Fruit fly (Drosophila melanogaster): ENCODE measurements around the gene bocks.

Gene bocks

DNA sequence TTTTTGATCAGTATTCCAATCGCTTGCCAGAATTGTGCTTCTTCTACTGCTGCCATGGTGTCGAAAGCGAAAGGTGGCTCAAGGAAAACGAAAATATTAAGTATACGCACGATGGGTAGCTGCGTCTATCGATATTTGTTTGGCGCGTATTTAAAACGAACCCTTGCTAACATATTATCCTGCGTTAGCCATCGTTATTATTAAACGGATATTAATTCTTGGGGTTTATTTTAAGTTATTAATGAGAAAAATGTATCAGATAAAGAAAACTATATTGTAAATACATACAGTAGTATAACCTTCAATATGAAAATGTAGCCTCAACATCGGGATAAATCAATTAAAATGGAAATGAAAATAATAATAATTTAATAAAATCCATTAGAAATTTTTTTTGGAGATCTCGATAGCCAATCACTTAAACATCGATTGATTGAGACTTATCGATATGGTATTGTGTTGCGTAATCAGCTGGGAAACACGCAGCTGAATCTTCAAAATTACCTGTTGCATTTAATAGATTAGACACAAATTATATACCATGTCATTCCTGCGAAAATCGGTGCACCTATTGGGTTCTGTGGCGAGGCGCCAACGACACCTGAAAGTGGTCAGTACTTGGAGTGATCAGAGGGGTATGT is 35.3 kb downstream of the bocks start, which contains the start of the genes CG9386 and BckdhA (continued):
- TF ChIP-seq CG2120 (GFP tag; optimal IDR thresholded peaks at IDR 0.05) (peak; percentile 81), Six4 (GFP tag; optimal IDR thresholded peaks at IDR 0.05) (no peak), HLH4C (GFP tag; IDR thresholded peaks at IDR 0.05; ENCODE audit: partially characterized antibody) (peak; percentile 74), sd (tag; optimal IDR thresholded peaks at IDR 0.05) (peak; percentile 6), CG10565 (GFP tag; optimal IDR thresholded peaks at IDR 0.05) (no peak), NFAT (GFP tag; IDR thresholded peaks at IDR 0.05) (peak; percentile 76), sna (GFP tag; IDR thresholded peaks at IDR 0.05; ENCODE audit: partially characterized antibody) (no peak; the same call in none of the 2 replicates), Hand (GFP tag; optimal IDR thresholded peaks at IDR 0.05) (no peak), pnt (GFP tag; optimal IDR thresholded peaks at IDR 0.05) (peak; percentile 34), ind (GFP tag; optimal IDR thresholded peaks at IDR 0.05) (peak; percentile 52), Nf-YC (tag; optimal IDR thresholded peaks at IDR 0.05) (peak; percentile 62), twi (tag; optimal IDR thresholded peaks at IDR 0.05) (no peak), Mes4 (GFP tag; optimal IDR thresholded peaks at IDR 0.05) (no peak), CG4404 (GFP tag; IDR thresholded peaks at IDR 0.05) (no peak), pita (GFP tag; optimal IDR thresholded peaks at IDR 0.05) (no peak), CG18262 (tag; optimal IDR thresholded peaks at IDR 0.05) (peak; percentile 56), Dp (GFP tag; optimal IDR thresholded peaks at IDR 0.05) (peak; percentile 77), gt (GFP tag; IDR thresholded peaks at IDR 0.05) (no peak), CG31365 (tag; optimal IDR thresholded peaks at IDR 0.05) (no peak), CG9727 (GFP tag; optimal IDR thresholded peaks at IDR 0.05) (peak; percentile 68), CG32767 (GFP tag; IDR thresholded peaks at IDR 0.05) (0 out of 2 replicates have a peak, but pooled peaks have one; percentile 38), CG2875 (GFP tag; optimal IDR thresholded peaks at IDR 0.05) (no peak), Spps (tag; optimal IDR thresholded peaks at IDR 0.05) (no peak), shn (GFP tag; optimal IDR thresholded peaks at IDR 0.05) (peak; percentile 42), Ssrp (tag; optimal IDR thresholded peaks at IDR 0.05) (peak; percentile 35), CG11723 (GFP tag; optimal IDR thresholded peaks at IDR 0.05) (peak; percentile 33), bbx (GFP tag; IDR thresholded peaks at IDR 0.05; ENCODE audit: partially characterized antibody) (peak; percentile 41; the same call in 1 of the 2 replicates), Mad (GFP tag; optimal IDR thresholded peaks at IDR 0.05) (peak; percentile 40), dati (GFP tag; IDR thresholded peaks at IDR 0.05) (no peak), Hey (tag; optimal IDR thresholded peaks at IDR 0.05) (no peak), CG10654 (GFP tag; optimal IDR thresholded peaks at IDR 0.05) (peak; percentile 45), rib (GFP tag; IDR thresholded peaks at IDR 0.05) (no peak), CG8388 (GFP tag; optimal IDR thresholded peaks at IDR 0.05) (peak; percentile 5), CG4730 (GFP tag; IDR thresholded peaks at IDR 0.05) (no peak), inv (GFP tag; IDR thresholded peaks at IDR 0.05; ENCODE audit: partially characterized antibody) (peak; percentile 54), CG16779 (GFP tag; IDR thresholded peaks at IDR 0.05) (no peak), jing (GFP tag; optimal IDR thresholded peaks at IDR 0.05) (no peak), CG14014 (GFP tag; IDR thresholded peaks at IDR 0.05) (peak; percentile 46; the same call in 1 of the 2 replicates), CG10959 (GFP tag; IDR thresholded peaks at IDR 0.05) (no peak), CG4820 (GFP tag; optimal IDR thresholded peaks at IDR 0.05) (peak; percentile 14), Atf6 (GFP tag; IDR thresholded peaks at IDR 0.05) (no peak), CG33557 (GFP tag; optimal IDR thresholded peaks at IDR 0.05) (peak; percentile 10), chinmo (GFP tag; IDR thresholded peaks at IDR 0.05; ENCODE audit: partially characterized antibody) (peak; percentile 72; the same call in 1 of the 4 replicates), Dek (tag; optimal IDR thresholded peaks at IDR 0.05) (peak; percentile 62), CG34224 (GFP tag; IDR thresholded peaks at IDR 0.05; ENCODE audit: partially characterized antibody) (peak; percentile 60), CG4360 (GFP tag; IDR thresholded peaks at IDR 0.05) (no peak), CTCF (GFP tag; optimal IDR thresholded peaks at IDR 0.05) (no peak), zen2 (GFP tag; IDR thresholded peaks at IDR 0.05; ENCODE audit: partially characterized antibody) (peak; percentile 44; the same call in 1 of the 3 replicates), unpg (GFP tag; optimal IDR thresholded peaks at IDR 0.05) (peak; percentile 16), CG2116 (GFP tag; optimal IDR thresholded peaks at IDR 0.05) (peak; percentile 81)

All from whole organism, embryonic.